Worm (Caenorhabditis elegans) whole organism, midembryonic: ENCODE measurements around the gene F47E1.2.

Source experiments
- T22C8.4 ChIP-seq: fragments of 200-800 bp; sonication (Bioruptor generic); IDR thresholded peaks from 2 replicates; pipeline ENCODE4 v1.3.6; 2022; ENCODE audit warnings: missing genetic modification characterization, missing compliant biosample characterization
- flt-1 ChIP-seq: fragments of 200-800 bp; sonication (Bioruptor generic); IDR thresholded peaks from 2 replicates; pipeline ENCODE4 v1.3.6; 2022; ENCODE audit warnings: missing genetic modification characterization, missing compliant biosample characterization
- klf-2 ChIP-seq: fragments of 200-800 bp; sonication (Bioruptor generic); conservative IDR thresholded peaks from 2 replicates; pipeline ENCODE4 v1.3.6; 2022; ENCODE audit warnings: missing genetic modification reagents, missing genetic modification characterization, missing compliant biosample characterization
- med-1 ChIP-seq: sonication (generic microtip); optimal IDR thresholded peaks from 2 replicates; lab custom pipeline; 2017; ENCODE audit warnings: missing genetic modification characterization, mild to moderate bottlenecking, missing compliant biosample characterization, antibody characterized with exemption, missing genetic modification reagents; ENCODE audit not compliant: insufficient read depth
- ref-1 ChIP-seq: fragments of 200-800 bp; sonication (Bioruptor generic); conservative IDR thresholded peaks from 2 replicates; pipeline ENCODE4 v1.3.6; 2022; ENCODE audit warnings: missing genetic modification reagents, missing genetic modification characterization, missing compliant biosample characterization
- tab-1 ChIP-seq: fragments of 200-800 bp; sonication (Bioruptor generic); IDR thresholded peaks from 2 replicates; pipeline ENCODE4 v1.3.6; 2022; ENCODE audit warnings: missing genetic modification characterization, missing compliant biosample characterization
- ztf-23 ChIP-seq: fragments of 200-800 bp; sonication (Bioruptor generic); IDR thresholded peaks from 2 replicates; pipeline ENCODE4 v1.3.6; 2022; ENCODE audit warnings: missing genetic modification reagents, missing genetic modification characterization, missing compliant biosample characterization
- ztf-29 ChIP-seq: fragments of 200-800 bp; sonication (Bioruptor generic); IDR thresholded peaks from 2 replicates; pipeline ENCODE4 v1.3.6; 2022; ENCODE audit warnings: missing genetic modification reagents, missing genetic modification characterization, missing compliant biosample characterization

DNA sequence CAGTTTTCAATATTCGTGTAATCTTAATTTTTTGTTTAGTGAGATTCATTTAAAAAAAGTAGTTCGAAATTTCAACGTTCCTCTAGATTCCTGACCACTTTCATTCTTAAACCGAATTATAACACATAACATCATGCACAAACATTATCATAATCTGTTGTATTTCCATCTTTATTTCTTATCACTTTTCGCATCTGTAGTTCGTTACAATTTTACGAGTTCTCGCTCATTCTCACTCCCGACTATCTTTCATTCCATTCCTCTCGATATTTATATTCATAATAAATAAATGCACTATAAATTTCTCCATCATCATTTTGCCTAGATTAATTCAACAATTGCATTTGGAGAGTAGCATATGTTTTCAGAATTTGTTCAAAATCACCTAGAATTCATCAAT, 23.8 kb downstream of the F47E1.2 start:
- no peak for TF ChIP-seq ztf-23
- no peak for TF ChIP-seq klf-2 (GFP tag; lab: Robert Waterston, UW)
- no peak for TF ChIP-seq ref-1
- TF ChIP-seq tab-1 (GFP tag; lab: Robert Waterston, UW), result no peak
- TF ChIP-seq flt-1 (GFP tag; lab: Robert Waterston, UW), result no peak
- TF ChIP-seq ztf-29 (GFP tag; lab: Robert Waterston, UW), result no peak
- TF ChIP-seq T22C8.4 (GFP tag; lab: Robert Waterston, UW), result no peak
- no peak for TF ChIP-seq med-1 (GFP tag; lab: Kevin White, UChicago)
